Fruit fly (Drosophila melanogaster) S2 (cell line): ENCODE data around the gene CG14644.

Source experiments
- CG8478 ChIP-seq: fragments of >200 bp; optimal IDR thresholded peaks from 2 replicates; lab custom pipeline; 2018
- CTCF ChIP-seq, 2 experiments: fragments of >200 bp; optimal IDR thresholded peaks; 2 replicates each; lab custom pipeline; 2018

DNA sequence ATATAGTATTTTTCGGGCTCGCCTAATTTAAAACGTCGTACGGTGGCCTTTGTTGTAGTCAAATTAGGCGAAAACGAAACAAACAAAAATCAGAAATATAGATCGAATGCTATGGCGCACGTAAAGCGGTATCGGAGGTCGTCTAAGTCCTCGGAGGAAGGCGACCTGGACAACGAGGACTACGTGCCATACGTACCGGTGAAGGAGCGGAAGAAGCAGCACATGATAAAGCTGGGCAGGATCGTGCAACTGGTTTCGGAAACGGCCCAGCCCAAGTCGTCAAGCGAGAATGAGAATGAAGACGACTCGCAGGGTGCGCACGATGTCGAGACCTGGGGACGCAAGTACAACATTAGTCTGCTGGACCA is 19.8 kb downstream of the CG14644 start, which contains the start of gene abs:
- no peak for TF ChIP-seq CTCF (optimal IDR thresholded peaks at IDR 0.05; lab: Kevin White, UChicago)
- no peak for TF ChIP-seq CG8478 (lab: Kevin White, UChicago)
